Fruit fly (Drosophila melanogaster) whole organism, embryonic: Measurements from ENCODE around the gene Nubp1.
A peak's percentile ranks its signal among the peaks of the same experiment; 100 is the strongest.

Experiments
- Adf1 ChIP-seq: fragments of 200-800 bp; sonication (Bioruptor generic); IDR thresholded peaks from 2 replicates; pipeline ENCODE4 v1.3.6; 2022; ENCODE audit warnings: missing biosample characterization, missing genetic modification characterization
- Atf-2 ChIP-seq: fragments of 200-800 bp; sonication (Bioruptor generic); optimal IDR thresholded peaks from 2 replicates; lab custom pipeline; 2016; ENCODE audit warnings: missing biosample characterization, missing genetic modification characterization
- CG11695 ChIP-seq: fragments of 200-800 bp; sonication (Bioruptor generic); IDR thresholded peaks from 3 replicates; pipeline ENCODE4 v1.3.6; 2022; ENCODE audit warnings: missing biosample characterization, missing genetic modification characterization
- CG12236 ChIP-seq: fragments of 200-800 bp; sonication (Bioruptor generic); optimal IDR thresholded peaks from 2 replicates; lab custom pipeline; 2016; ENCODE audit warnings: missing biosample characterization, missing genetic modification characterization
- CG12769 ChIP-seq: fragments of 200-800 bp; sonication (Bioruptor generic); optimal IDR thresholded peaks from 2 replicates; lab custom pipeline; 2019; ENCODE audit warnings: missing biosample characterization, mild to moderate bottlenecking, missing genetic modification characterization, moderate library complexity
- CG15479 ChIP-seq: fragments of 200-800 bp; sonication (Bioruptor generic); optimal IDR thresholded peaks from 3 replicates; lab custom pipeline; 2019; ENCODE audit warnings: missing biosample characterization, mild to moderate bottlenecking, missing genetic modification characterization, moderate library complexity
- CG1647 ChIP-seq: fragments of 200-800 bp; sonication (Bioruptor generic); optimal IDR thresholded peaks from 3 replicates; lab custom pipeline; 2016; ENCODE audit warnings: missing biosample characterization, missing genetic modification characterization
- CG16779 ChIP-seq: fragments of 200-800 bp; sonication (Bioruptor generic); IDR thresholded peaks from 2 replicates; pipeline ENCODE4 v1.3.6; 2022; ENCODE audit warnings: missing biosample characterization, missing genetic modification characterization
- CG16815 ChIP-seq: fragments of 200-800 bp; sonication (Bioruptor generic); optimal IDR thresholded peaks from 3 replicates; lab custom pipeline; 2017; ENCODE audit warnings: missing biosample characterization, mild to moderate bottlenecking, missing genetic modification characterization
- CG18011 ChIP-seq: fragments of 200-800 bp; sonication (Bioruptor generic); optimal IDR thresholded peaks from 2 replicates; lab custom pipeline; 2017; ENCODE audit warnings: missing biosample characterization, missing genetic modification characterization, mild to moderate bottlenecking, moderate library complexity, missing genotype
- CG2678 ChIP-seq: fragments of 200-800 bp; sonication (Bioruptor generic); optimal IDR thresholded peaks from 3 replicates; lab custom pipeline; 2019; ENCODE audit warnings: missing biosample characterization, mild to moderate bottlenecking, missing genetic modification characterization, moderate library complexity
- CG2875 ChIP-seq: fragments of 200-800 bp; sonication (Bioruptor generic); optimal IDR thresholded peaks from 2 replicates; lab custom pipeline; 2017; ENCODE audit warnings: missing biosample characterization, mild to moderate bottlenecking, missing genetic modification characterization, missing genetic modification reagents
- CG30020 ChIP-seq: fragments of 200-800 bp; optimal IDR thresholded peaks from 2 replicates; lab custom pipeline; 2019; ENCODE audit warnings: missing biosample characterization, mild to moderate bottlenecking, missing genetic modification characterization, moderate library complexity
- CG30431 ChIP-seq: fragments of 200-800 bp; sonication (Bioruptor generic); optimal IDR thresholded peaks from 2 replicates; lab custom pipeline; 2017; ENCODE audit warnings: missing biosample characterization, missing genetic modification characterization
- CG31224 ChIP-seq: fragments of 200-800 bp; sonication (Bioruptor generic); IDR thresholded peaks from 2 replicates; pipeline ENCODE4 v1.3.6; 2022; ENCODE audit warnings: missing biosample characterization, missing genetic modification characterization
- CG3726 ChIP-seq: fragments of 200-800 bp; sonication (Bioruptor generic); IDR thresholded peaks from 3 replicates; pipeline ENCODE4, ENCODE4 v1.3.6; 2022; ENCODE audit warnings: missing biosample characterization, missing genetic modification characterization
- CG5180 ChIP-seq: fragments of 200-800 bp; sonication (Bioruptor generic); optimal IDR thresholded peaks from 3 replicates; lab custom pipeline; 2017; ENCODE audit warnings: missing biosample characterization, missing genetic modification characterization, mild to moderate bottlenecking, moderate library complexity, missing genetic modification reagents
- CG9609 ChIP-seq: fragments of 200-800 bp; sonication (Bioruptor generic); optimal IDR thresholded peaks from 3 replicates; lab custom pipeline; 2016; ENCODE audit warnings: missing biosample characterization, missing genetic modification characterization
- Deaf1 ChIP-seq: fragments of 200-800 bp; optimal IDR thresholded peaks from 3 replicates; lab custom pipeline; 2019; ENCODE audit warnings: missing biosample characterization, mild to moderate bottlenecking, missing genetic modification characterization, moderate library complexity
- Dek ChIP-seq: fragments of 200-800 bp; sonication (Bioruptor generic); optimal IDR thresholded peaks from 3 replicates; lab custom pipeline; 2019; ENCODE audit warnings: missing biosample characterization, mild to moderate bottlenecking, missing genetic modification characterization, moderate library complexity
- Dip3 ChIP-seq: fragments of 200-800 bp; sonication (Bioruptor generic); optimal IDR thresholded peaks from 3 replicates; lab custom pipeline; 2016; ENCODE audit warnings: missing biosample characterization, missing genetic modification characterization
- Elba2 ChIP-seq: fragments of 200-800 bp; sonication (Bioruptor generic); optimal IDR thresholded peaks from 3 replicates; lab custom pipeline; 2016; ENCODE audit warnings: missing biosample characterization, missing genetic modification characterization
- Ets97D ChIP-seq: fragments of 200-800 bp; sonication (Bioruptor generic); optimal IDR thresholded peaks from 3 replicates; lab custom pipeline; 2016; ENCODE audit warnings: missing biosample characterization, missing genetic modification characterization
- HHEX ChIP-seq: fragments of 200-800 bp; sonication (Bioruptor generic); optimal IDR thresholded peaks from 3 replicates; lab custom pipeline; 2017; ENCODE audit warnings: missing biosample characterization, mild to moderate bottlenecking, missing genetic modification characterization, missing genetic modification reagents
- Hr3 ChIP-seq: fragments of 200-800 bp; sonication (Bioruptor generic); optimal IDR thresholded peaks from 3 replicates; lab custom pipeline; 2016; ENCODE audit warnings: missing biosample characterization, missing genetic modification characterization
- Hr39 ChIP-seq: fragments of >200 bp; optimal IDR thresholded peaks from 2 replicates; lab custom pipeline; 2017
- Kr ChIP-seq: fragments of 200-800 bp; sonication (Bioruptor generic); optimal IDR thresholded peaks from 2 replicates; lab custom pipeline; 2017; ENCODE audit warnings: missing biosample characterization, mild to moderate bottlenecking, missing genetic modification characterization
- Lpt ChIP-seq: fragments of >200 bp; optimal IDR thresholded peaks from 2 replicates; lab custom pipeline; 2018; ENCODE audit warnings: missing biosample characterization, missing genetic modification characterization
- MTF-1 ChIP-seq: fragments of 200-800 bp; sonication (Bioruptor generic); optimal IDR thresholded peaks from 2 replicates; lab custom pipeline; 2018; ENCODE audit warnings: missing biosample characterization, mild to moderate bottlenecking, missing genetic modification characterization, borderline replicate concordance
- NC2α ChIP-seq: fragments of 200-800 bp; sonication (Bioruptor generic); optimal IDR thresholded peaks from 2 replicates; lab custom pipeline; 2016; ENCODE audit warnings: missing biosample characterization, missing genetic modification characterization
- Scr ChIP-seq: fragments of 200-800 bp; sonication (Bioruptor generic); IDR thresholded peaks from 2 replicates; pipeline ENCODE4 v1.3.6; 2022; ENCODE audit warnings: missing biosample characterization, missing genetic modification characterization; ENCODE audit not compliant: partially characterized antibody
- Side ChIP-seq: fragments of 200-800 bp; sonication (Bioruptor generic); optimal IDR thresholded peaks from 2 replicates; lab custom pipeline; 2016; ENCODE audit warnings: missing biosample characterization, missing genetic modification characterization
- Trl ChIP-seq, 3 experiments: fragments of >200 bp in 2 of 3; fragments of 200-800 bp in 1 of 3; sonication (Bioruptor generic) in 1 of 3; optimal IDR thresholded peaks; 2 replicates in 1 of 3; 3 replicates in 2 of 3; lab custom pipeline; 2016 to 2017; ENCODE audit warnings: missing biosample characterization in 1 of 3, missing genetic modification characterization in 1 of 3
- Usf ChIP-seq: fragments of 200-800 bp; sonication (Bioruptor generic); optimal IDR thresholded peaks from 2 replicates; lab custom pipeline; 2017; ENCODE audit warnings: missing genotype, missing biosample characterization, missing genetic modification characterization
- ap ChIP-seq: fragments of 200-800 bp; sonication (Bioruptor generic); IDR thresholded peaks from 2 replicates; pipeline ENCODE4 v1.3.6; 2022; ENCODE audit warnings: missing biosample characterization, missing genetic modification characterization
- bcd ChIP-seq: fragments of 200-800 bp; sonication (Bioruptor generic); optimal IDR thresholded peaks from 2 replicates; lab custom pipeline; 2017; ENCODE audit warnings: missing biosample characterization, mild to moderate bottlenecking, missing genetic modification characterization
- croc ChIP-seq: fragments of 200-800 bp; sonication (Bioruptor generic); conservative IDR thresholded peaks from 3 replicates; pipeline ENCODE4 v1.3.6; 2022; ENCODE audit warnings: missing biosample characterization, missing genetic modification characterization
- crp ChIP-seq, 2 experiments: fragments of 200-800 bp; sonication (Bioruptor generic); optimal IDR thresholded peaks; 2 replicates in 1 of 2; 3 replicates in 1 of 2; lab custom pipeline; 2017; ENCODE audit warnings: missing biosample characterization in 2 of 2, missing genetic modification characterization in 2 of 2, mild to moderate bottlenecking in 1 of 2, moderate library complexity in 1 of 2
- dati ChIP-seq: fragments of 200-800 bp; sonication (Bioruptor generic); IDR thresholded peaks from 2 replicates; pipeline ENCODE4 v1.3.6; 2022; ENCODE audit warnings: missing biosample characterization, missing genetic modification characterization
- grau ChIP-seq: fragments of 200-800 bp; optimal IDR thresholded peaks from 3 replicates; lab custom pipeline; 2019; ENCODE audit warnings: missing biosample characterization, mild to moderate bottlenecking, missing genetic modification characterization, moderate library complexity
- gt ChIP-seq: fragments of 200-800 bp; sonication (Bioruptor generic); IDR thresholded peaks from 2 replicates; pipeline ENCODE4 v1.3.6; 2022; ENCODE audit warnings: missing biosample characterization, missing genetic modification characterization
- hb ChIP-seq: fragments of 200-800 bp; sonication (Bioruptor generic); IDR thresholded peaks from 3 replicates; pipeline ENCODE4 v1.3.6; 2022; ENCODE audit warnings: missing biosample characterization, missing genetic modification characterization; ENCODE audit not compliant: partially characterized antibody
- nmo ChIP-seq: fragments of 200-800 bp; sonication (Bioruptor generic); optimal IDR thresholded peaks from 2 replicates; lab custom pipeline; 2018; ENCODE audit warnings: missing biosample characterization, mild to moderate bottlenecking, missing genetic modification characterization, moderate library complexity
- psq ChIP-seq: fragments of 200-800 bp; sonication (Bioruptor generic); optimal IDR thresholded peaks from 2 replicates; lab custom pipeline; 2017; ENCODE audit warnings: missing biosample characterization, missing genetic modification characterization
- ranshi ChIP-seq: fragments of 200-800 bp; sonication (Bioruptor generic); IDR thresholded peaks from 2 replicates; pipeline ENCODE4 v1.3.6; 2022; ENCODE audit warnings: missing biosample characterization, missing genetic modification characterization
- sens ChIP-seq: fragments of 200-800 bp; sonication (Bioruptor generic); peaks from one replicate; lab custom pipeline; 2016; ENCODE audit warnings: missing biosample characterization, missing genetic modification characterization
- stwl ChIP-seq: fragments of 200-800 bp; sonication (Bioruptor generic); optimal IDR thresholded peaks from 3 replicates; lab custom pipeline; 2018; ENCODE audit warnings: missing biosample characterization, mild to moderate bottlenecking, missing genetic modification characterization, moderate library complexity
- tgo ChIP-seq: fragments of 200-800 bp; sonication (Bioruptor generic); IDR thresholded peaks from 3 replicates; pipeline ENCODE4 v1.3.6; 2022; ENCODE audit warnings: missing biosample characterization, missing genetic modification characterization
- tin ChIP-seq: fragments of 200-800 bp; sonication (Bioruptor generic); optimal IDR thresholded peaks from 3 replicates; lab custom pipeline; 2016; ENCODE audit warnings: missing biosample characterization, missing genetic modification characterization
- vfl ChIP-seq: fragments of 200-800 bp; sonication (Bioruptor generic); optimal IDR thresholded peaks from 2 replicates; lab custom pipeline; 2016; ENCODE audit warnings: missing biosample characterization, missing genetic modification characterization

The Nubp1 gene

dm6 chr2L:16689800-16690618 lies 42.3 kb upstream of the Nubp1 start (continued):
- TF ChIP-seq CG30020 (tag; lab: Kevin White, UChicago) (no peak), CG16779 (GFP tag; lab: Robert Waterston, UW) (no peak), Hr3 (GFP tag; lab: Kevin White, UChicago) (no peak), CG9609 (GFP tag; lab: Kevin White, UChicago) (no peak), tgo (GFP tag; lab: Robert Waterston, UW) (no peak), CG16815 (no peak), Deaf1 (peak; percentile 93), Ets97D (GFP tag; lab: Kevin White, UChicago) (no peak), CG2875 (GFP tag; lab: Kevin White, UChicago) (no peak), CG12769 (tag; lab: Kevin White, UChicago) (no peak), Adf1 (GFP tag; lab: Robert Waterston, UW) (no peak), Dek (tag; lab: Kevin White, UChicago) (no peak), nmo (GFP tag; lab: Kevin White, UChicago) (no peak), Usf (no peak), tin (no peak), Kr (no peak), Dip3 (GFP tag; lab: Kevin White, UChicago) (no peak), ap (GFP tag; lab: Robert Waterston, UW) (no peak), hb (GFP tag; lab: Robert Waterston, UW) (no peak), psq (GFP tag; lab: Kevin White, UChicago) (peak; percentile 86), CG5180 (GFP tag; lab: Kevin White, UChicago) (no peak), Lpt (GFP tag; lab: Kevin White, UChicago) (no peak), MTF-1 (GFP tag; lab: Kevin White, UChicago) (no peak), Side (GFP tag; lab: Kevin White, UChicago) (no peak), CG3726 (GFP tag; lab: Robert Waterston, UW) (no peak), NC2α (GFP tag; lab: Kevin White, UChicago) (no peak), vfl (GFP tag; lab: Kevin White, UChicago) (no peak), crp (GFP tag; optimal IDR thresholded peaks at IDR 0.05; lab: Kevin White, UChicago) (no peak), stwl (tag; lab: Kevin White, UChicago) (no peak), CG1647 (no peak), Trl (optimal IDR thresholded peaks at IDR 0.05; lab: Kevin White, UChicago) (peak; percentile 59 to 65), Trl (GFP tag; optimal IDR thresholded peaks at IDR 0.05; lab: Kevin White, UChicago) (peak; percentile 12), CG11695 (0 out of 3 replicates have a peak, but pooled peaks have one; percentile 12), bcd (GFP tag; lab: Kevin White, UChicago) (no peak), CG18011 (GFP tag; lab: Kevin White, UChicago) (peak; percentile 3), croc (GFP tag; lab: Robert Waterston, UW) (no peak), ranshi (GFP tag; lab: Robert Waterston, UW) (no peak), CG31224 (GFP tag; lab: Robert Waterston, UW) (no peak), CG2678 (tag; lab: Kevin White, UChicago) (no peak), CG15479 (GFP tag; lab: Kevin White, UChicago) (no peak), Elba2 (GFP tag; lab: Kevin White, UChicago) (no peak), gt (GFP tag; lab: Robert Waterston, UW) (no peak), CG30431 (peak; percentile 4), Scr (no peak), Atf-2 (GFP tag; lab: Kevin White, UChicago) (no peak), dati (no peak), HHEX (GFP tag; lab: Kevin White, UChicago) (no peak), sens (GFP tag; lab: Kevin White, UChicago) (peak; percentile 90), Hr39 (lab: Kevin White, UChicago) (no peak), CG12236 (GFP tag; lab: Kevin White, UChicago) (no peak), grau (peak; percentile 41)
